Fruit fly (Drosophila melanogaster) whole organism, embryonic: Measurements from ENCODE around the gene CG8765.

Source experiments
- Asciz ChIP-seq: fragments of 200-800 bp; sonication (Bioruptor generic); optimal IDR thresholded peaks from 2 replicates; lab custom pipeline; 2017; ENCODE audit warnings: missing biosample characterization, mild to moderate bottlenecking, missing genetic modification characterization, missing genetic modification reagents
- BEAF-32 ChIP-seq: fragments of 200-800 bp; sonication (Bioruptor generic); optimal IDR thresholded peaks from 3 replicates; lab custom pipeline; 2017; ENCODE audit warnings: missing biosample characterization, missing genetic modification characterization, mild to moderate bottlenecking, moderate library complexity, missing genetic modification reagents
- CG11560 ChIP-seq: fragments of 200-800 bp; sonication (Bioruptor generic); IDR thresholded peaks from 3 replicates; pipeline ENCODE4 v1.3.6; 2022; ENCODE audit warnings: missing biosample characterization, missing genetic modification characterization
- CG12071 ChIP-seq: fragments of 200-800 bp; sonication (Bioruptor generic); optimal IDR thresholded peaks from 3 replicates; lab custom pipeline; 2018; ENCODE audit warnings: missing biosample characterization, mild to moderate bottlenecking, missing genetic modification characterization
- CG12942 ChIP-seq: fragments of 200-800 bp; sonication (Bioruptor generic); optimal IDR thresholded peaks from 3 replicates; lab custom pipeline; 2016; ENCODE audit warnings: missing biosample characterization, missing genetic modification characterization
- CG14860 ChIP-seq: fragments of 200-800 bp; sonication (Bioruptor generic); IDR thresholded peaks from 3 replicates; pipeline ENCODE4 v1.3.6; 2022; ENCODE audit warnings: missing biosample characterization, missing genetic modification characterization; ENCODE audit not compliant: partially characterized antibody
- CG14965 ChIP-seq: fragments of 200-800 bp; sonication (Bioruptor generic); optimal IDR thresholded peaks from 2 replicates; lab custom pipeline; 2016; ENCODE audit warnings: missing biosample characterization, missing genetic modification characterization, borderline replicate concordance
- CG1647 ChIP-seq: fragments of 200-800 bp; sonication (Bioruptor generic); optimal IDR thresholded peaks from 3 replicates; lab custom pipeline; 2016; ENCODE audit warnings: missing biosample characterization, missing genetic modification characterization
- CG18619 ChIP-seq: fragments of 200-800 bp; sonication (Bioruptor generic); optimal IDR thresholded peaks from 3 replicates; lab custom pipeline; 2017; ENCODE audit warnings: missing biosample characterization, mild to moderate bottlenecking, missing genetic modification characterization
- CG31388 ChIP-seq: fragments of 200-800 bp; sonication (Bioruptor generic); optimal IDR thresholded peaks from 2 replicates; lab custom pipeline; 2016; ENCODE audit warnings: missing biosample characterization, missing genetic modification characterization
- CG4360 ChIP-seq: fragments of 200-800 bp; sonication (Bioruptor generic); IDR thresholded peaks from 2 replicates; pipeline ENCODE4 v1.3.6; 2022; ENCODE audit warnings: missing biosample characterization, missing genetic modification characterization
- CG4820 ChIP-seq: fragments of 200-800 bp; sonication (Bioruptor generic); optimal IDR thresholded peaks from 3 replicates; lab custom pipeline; 2016; ENCODE audit warnings: missing biosample characterization, missing genetic modification characterization
- CG4854 ChIP-seq: fragments of 200-800 bp; sonication (Bioruptor generic); optimal IDR thresholded peaks from 2 replicates; lab custom pipeline; 2016; ENCODE audit warnings: missing biosample characterization, missing genetic modification characterization, inconsistent platforms
- CG6854 ChIP-seq: fragments of 200-800 bp; sonication (Bioruptor generic); optimal IDR thresholded peaks from 3 replicates; lab custom pipeline; 2017; ENCODE audit warnings: missing biosample characterization, mild to moderate bottlenecking, missing genetic modification characterization
- CG7745 ChIP-seq: fragments of 200-800 bp; sonication (Bioruptor generic); optimal IDR thresholded peaks from 2 replicates; lab custom pipeline; 2018; ENCODE audit warnings: missing biosample characterization, mild to moderate bottlenecking, missing genetic modification characterization, moderate library complexity
- CG7786 ChIP-seq: fragments of 200-800 bp; sonication (Bioruptor generic); optimal IDR thresholded peaks from 2 replicates; lab custom pipeline; 2016; ENCODE audit warnings: missing biosample characterization, missing genetic modification characterization
- CG8089 ChIP-seq: fragments of 200-800 bp; sonication (Bioruptor generic); optimal IDR thresholded peaks from 3 replicates; lab custom pipeline; 2016; ENCODE audit warnings: missing biosample characterization, missing genetic modification characterization
- CkIIα-i1 ChIP-seq: fragments of 200-800 bp; sonication (Bioruptor generic); IDR thresholded peaks from 2 replicates; pipeline ENCODE4 v1.3.6; 2022; ENCODE audit warnings: missing biosample characterization, missing genetic modification characterization
- Dbx ChIP-seq: fragments of 200-800 bp; sonication (Bioruptor generic); IDR thresholded peaks from 3 replicates; pipeline ENCODE4 v1.3.6; 2022; ENCODE audit warnings: missing biosample characterization, missing genetic modification characterization
- Dip2 ChIP-seq: fragments of 200-800 bp; sonication (Bioruptor generic); IDR thresholded peaks from 2 replicates; pipeline ENCODE4 v1.3.6; 2022; ENCODE audit warnings: missing biosample characterization, missing genetic modification characterization
- Dip3 ChIP-seq: fragments of 200-800 bp; sonication (Bioruptor generic); optimal IDR thresholded peaks from 3 replicates; lab custom pipeline; 2016; ENCODE audit warnings: missing biosample characterization, missing genetic modification characterization
- HLH4C ChIP-seq: fragments of 200-800 bp; sonication (Bioruptor generic); IDR thresholded peaks from 3 replicates; pipeline ENCODE4 v1.3.6; 2022; ENCODE audit warnings: missing biosample characterization, missing genetic modification characterization; ENCODE audit not compliant: partially characterized antibody
- HmgD ChIP-seq: fragments of 200-800 bp; sonication (Bioruptor generic); optimal IDR thresholded peaks from 3 replicates; lab custom pipeline; 2016; ENCODE audit warnings: missing biosample characterization, missing genetic modification characterization
- Hr39 ChIP-seq: fragments of >200 bp; optimal IDR thresholded peaks from 2 replicates; lab custom pipeline; 2017
- Lpt ChIP-seq: fragments of >200 bp; optimal IDR thresholded peaks from 2 replicates; lab custom pipeline; 2018; ENCODE audit warnings: missing biosample characterization, missing genetic modification characterization
- Max ChIP-seq: fragments of 200-800 bp; sonication (Bioruptor generic); optimal IDR thresholded peaks from 2 replicates; lab custom pipeline; 2016; ENCODE audit warnings: missing biosample characterization, mild to moderate bottlenecking, missing genetic modification characterization
- NC2β ChIP-seq: fragments of 200-800 bp; sonication (Bioruptor generic); optimal IDR thresholded peaks from 2 replicates; lab custom pipeline; 2016; ENCODE audit warnings: missing biosample characterization, missing genetic modification characterization
- Nf-YB ChIP-seq: fragments of 200-800 bp; sonication (Bioruptor generic); optimal IDR thresholded peaks from 3 replicates; lab custom pipeline; 2019; ENCODE audit warnings: missing biosample characterization, mild to moderate bottlenecking, missing genetic modification characterization, moderate library complexity
- PHDP ChIP-seq: fragments of 200-800 bp; sonication (Bioruptor generic); optimal IDR thresholded peaks from 3 replicates; lab custom pipeline; 2018; ENCODE audit warnings: missing biosample characterization, mild to moderate bottlenecking, missing genetic modification characterization, moderate library complexity
- ac ChIP-seq: fragments of 200-800 bp; sonication (Bioruptor generic); optimal IDR thresholded peaks from 3 replicates; lab custom pipeline; 2017; ENCODE audit warnings: missing biosample characterization, mild to moderate bottlenecking, missing genetic modification characterization
- ash1 ChIP-seq: fragments of 200-800 bp; sonication (Bioruptor generic); optimal IDR thresholded peaks from 2 replicates; lab custom pipeline; 2018; ENCODE audit warnings: missing biosample characterization, mild to moderate bottlenecking, missing genetic modification characterization
- cato ChIP-seq: fragments of 200-800 bp; sonication (Bioruptor generic); optimal IDR thresholded peaks from 2 replicates; lab custom pipeline; 2016; ENCODE audit warnings: missing biosample characterization, missing genetic modification characterization, borderline replicate concordance
- ewg ChIP-seq: fragments of 200-800 bp; sonication (Bioruptor generic); optimal IDR thresholded peaks from 3 replicates; lab custom pipeline; 2017; ENCODE audit warnings: mild to moderate bottlenecking, missing biosample characterization, missing genetic modification reagents, missing genetic modification characterization
- fd3F ChIP-seq: fragments of 200-800 bp; sonication (Bioruptor generic); optimal IDR thresholded peaks from 2 replicates; lab custom pipeline; 2018; ENCODE audit warnings: missing biosample characterization, mild to moderate bottlenecking, missing genetic modification characterization, moderate library complexity
- fd96Cb ChIP-seq: fragments of 200-800 bp; sonication (Bioruptor generic); optimal IDR thresholded peaks from 2 replicates; lab custom pipeline; 2018; ENCODE audit warnings: missing biosample characterization, mild to moderate bottlenecking, missing genetic modification characterization, moderate library complexity
- ftz-f1 ChIP-seq: fragments of 200-800 bp; sonication (Bioruptor generic); optimal IDR thresholded peaks from 2 replicates; lab custom pipeline; 2016; ENCODE audit warnings: missing biosample characterization, missing genetic modification characterization
- fu2 ChIP-seq: fragments of 200-800 bp; sonication (Bioruptor generic); optimal IDR thresholded peaks from 2 replicates; lab custom pipeline; 2016; ENCODE audit warnings: missing biosample characterization, missing genetic modification characterization
- gcm ChIP-seq: fragments of 200-800 bp; sonication (Bioruptor generic); optimal IDR thresholded peaks from 2 replicates; lab custom pipeline; 2019; ENCODE audit warnings: missing biosample characterization, mild to moderate bottlenecking, missing genetic modification characterization, moderate library complexity
- hkb ChIP-seq, 2 experiments: fragments of 200-800 bp in 1 of 2; fragments of >200 bp in 1 of 2; sonication (Bioruptor generic) in 1 of 2; IDR thresholded peaks in 1 of 2; optimal IDR thresholded peaks in 1 of 2; 2 replicates each; pipeline versions ENCODE4 v1.3.6 to Lab custom; 2017 to 2022; ENCODE audit warnings: missing biosample characterization in 1 of 2, missing genetic modification characterization in 1 of 2
- klu ChIP-seq: fragments of 200-800 bp; sonication (Bioruptor generic); IDR thresholded peaks from 2 replicates; pipeline ENCODE4 v1.3.6; 2022; ENCODE audit warnings: missing biosample characterization, missing genetic modification characterization
- mam ChIP-seq: fragments of 200-800 bp; sonication (Bioruptor generic); optimal IDR thresholded peaks from 3 replicates; lab custom pipeline; 2016; ENCODE audit warnings: missing biosample characterization, missing genetic modification characterization
- mirr ChIP-seq: fragments of 200-800 bp; sonication (Bioruptor generic); optimal IDR thresholded peaks from 3 replicates; lab custom pipeline; 2018; ENCODE audit warnings: missing biosample characterization, mild to moderate bottlenecking, missing genetic modification characterization
- pita ChIP-seq: fragments of 200-800 bp; sonication (Bioruptor generic); optimal IDR thresholded peaks from 2 replicates; lab custom pipeline; 2017; ENCODE audit warnings: missing biosample characterization, mild to moderate bottlenecking, missing genetic modification characterization
- pum ChIP-seq: fragments of 200-800 bp; sonication (Bioruptor generic); optimal IDR thresholded peaks from 2 replicates; lab custom pipeline; 2016; ENCODE audit warnings: missing biosample characterization, missing genetic modification characterization
- repo ChIP-seq: fragments of 200-800 bp; sonication (Bioruptor generic); optimal IDR thresholded peaks from 2 replicates; lab custom pipeline; 2016; ENCODE audit warnings: missing biosample characterization, missing genetic modification characterization
- sc ChIP-seq, 3 experiments: fragments of >200 bp in 2 of 3; fragments of 200-800 bp in 1 of 3; sonication (Bioruptor generic) in 1 of 3; optimal IDR thresholded peaks; 2 replicates in 2 of 3; 3 replicates in 1 of 3; lab custom pipeline; 2017; ENCODE audit warnings: mild to moderate bottlenecking in 1 of 3, missing biosample characterization in 1 of 3, missing genetic modification characterization in 1 of 3, missing genetic modification reagents in 1 of 3
- so ChIP-seq: fragments of 200-800 bp; sonication (Bioruptor generic); IDR thresholded peaks from 3 replicates; pipeline ENCODE4 v1.3.6; 2022; ENCODE audit warnings: missing biosample characterization, missing genetic modification characterization
- twi ChIP-seq: fragments of 200-800 bp; optimal IDR thresholded peaks from 2 replicates; lab custom pipeline; 2019; ENCODE audit warnings: missing biosample characterization, mild to moderate bottlenecking, missing genetic modification characterization, moderate library complexity
- vnd ChIP-seq: fragments of 200-800 bp; sonication (Bioruptor generic); IDR thresholded peaks from 3 replicates; pipeline ENCODE4 v1.3.6; 2022; ENCODE audit warnings: missing biosample characterization, missing genetic modification characterization; ENCODE audit not compliant: partially characterized antibody
- zf30C ChIP-seq: fragments of 200-800 bp; sonication (Bioruptor generic); optimal IDR thresholded peaks from 3 replicates; lab custom pipeline; 2018; ENCODE audit warnings: missing biosample characterization, mild to moderate bottlenecking, missing genetic modification characterization

CG8765 gene

DNA sequence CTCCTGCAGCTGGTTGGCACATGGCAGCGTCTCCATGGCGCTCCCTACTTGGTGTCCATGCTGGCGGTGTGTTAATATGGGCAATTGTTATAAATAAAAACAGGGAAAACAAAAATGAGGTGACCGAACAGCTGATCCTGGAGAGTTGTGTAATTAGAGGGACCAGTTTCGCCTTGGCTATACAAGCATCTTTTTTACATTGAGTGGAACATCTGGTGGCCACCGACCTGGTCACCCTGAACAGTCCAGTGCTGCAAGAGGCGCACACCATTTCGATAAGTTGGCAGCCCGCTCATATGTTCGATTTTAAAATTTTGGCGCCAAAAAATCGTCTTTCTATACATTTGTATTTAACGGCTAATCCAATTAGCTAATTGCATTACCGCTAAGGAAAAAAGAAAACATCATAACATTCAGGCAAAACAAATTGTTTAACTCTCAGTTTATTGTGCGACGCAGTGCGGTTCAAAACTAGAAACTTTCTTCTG, at the start of gene CG8765, which contains the start of gene Gbeta76C (continued):
- TF ChIP-seq fu2 (GFP tag; lab: Kevin White, UChicago) (peak; percentile 55), pum (peak; percentile 30), Dip3 (peak; percentile 35), vnd (no peak), Max (GFP tag; lab: Kevin White, UChicago) (peak; percentile 19), CG18619 (GFP tag; lab: Kevin White, UChicago) (no peak), repo (GFP tag; lab: Kevin White, UChicago) (peak; percentile 10), gcm (GFP tag; lab: Kevin White, UChicago) (no peak), CG14860 (GFP tag; lab: Robert Waterston, UW) (no peak), Asciz (no peak), pita (GFP tag; lab: Kevin White, UChicago) (no peak), Nf-YB (GFP tag; lab: Kevin White, UChicago) (peak; percentile 31), NC2β (GFP tag; lab: Kevin White, UChicago) (peak; percentile 48), CG1647 (GFP tag; lab: Kevin White, UChicago) (peak; percentile 40), klu (GFP tag; lab: Robert Waterston, UW) (no peak), BEAF-32 (GFP tag; lab: Kevin White, UChicago) (peak; percentile 54), zf30C (GFP tag; lab: Kevin White, UChicago) (no peak), ac (GFP tag; lab: Kevin White, UChicago) (no peak), ash1 (no peak), ftz-f1 (GFP tag; lab: Kevin White, UChicago) (peak; percentile 70), cato (no peak), CG11560 (tag; lab: Robert Waterston, UW) (no peak), ewg (no peak), CG6854 (GFP tag; lab: Kevin White, UChicago) (no peak), mam (GFP tag; lab: Kevin White, UChicago) (peak; percentile 66), CG4854 (peak; percentile 19), fd3F (no peak), CG7786 (peak; percentile 13), Lpt (no peak), PHDP (no peak), Hr39 (lab: Kevin White, UChicago) (no peak), fd96Cb (tag; lab: Kevin White, UChicago) (no peak), Dbx (GFP tag; lab: Robert Waterston, UW) (peak; percentile 47; the same call in 1 of the 3 replicates), so (GFP tag; lab: Robert Waterston, UW) (no peak), CG31388 (no peak), HLH4C (GFP tag; lab: Robert Waterston, UW) (no peak), CG8089 (GFP tag; lab: Kevin White, UChicago) (no peak), sc (optimal IDR thresholded peaks at IDR 0.05; lab: Kevin White, UChicago) (no peak), sc (GFP tag; optimal IDR thresholded peaks at IDR 0.05; lab: Kevin White, UChicago) (no peak), CG14965 (GFP tag; lab: Kevin White, UChicago) (no peak), mirr (GFP tag; lab: Kevin White, UChicago) (no peak), CkIIα-i1 (GFP tag; lab: Robert Waterston, UW) (no peak), hkb (optimal IDR thresholded peaks at IDR 0.05; lab: Kevin White, UChicago) (peak; percentile 74), hkb (GFP tag; IDR thresholded peaks at IDR 0.05; lab: Robert Waterston, UW) (0 out of 2 replicates have a peak, but pooled peaks have one; percentile 29), HmgD (GFP tag; lab: Kevin White, UChicago) (peak; percentile 76), CG7745 (no peak), CG4360 (GFP tag; lab: Robert Waterston, UW) (no peak), CG12942 (GFP tag; lab: Kevin White, UChicago) (peak; percentile 24), CG4820 (GFP tag; lab: Kevin White, UChicago) (peak; percentile 36), twi (tag; lab: Kevin White, UChicago) (peak; percentile 64), Dip2 (no peak), CG12071 (no peak)
